Fruit fly (Drosophila melanogaster) whole organism, embryonic: ENCODE measurements around the gene CG4537.

ENCODE experiments used
- B-H1 ChIP-seq: fragments of 200-800 bp; sonication (Bioruptor generic); IDR thresholded peaks from 3 replicates; pipeline ENCODE4 v1.3.6; 2022; ENCODE audit warnings: missing biosample characterization, missing genetic modification characterization
- B-H2 ChIP-seq: fragments of 200-800 bp; sonication (Bioruptor generic); optimal IDR thresholded peaks from 2 replicates; lab custom pipeline; 2018; ENCODE audit warnings: missing biosample characterization, mild to moderate bottlenecking, missing genetic modification characterization
- BEAF-32 ChIP-seq: fragments of 200-800 bp; sonication (Bioruptor generic); optimal IDR thresholded peaks from 3 replicates; lab custom pipeline; 2017; ENCODE audit warnings: missing biosample characterization, missing genetic modification characterization, mild to moderate bottlenecking, moderate library complexity, missing genetic modification reagents
- C15 ChIP-seq: fragments of 200-800 bp; sonication (Bioruptor generic); IDR thresholded peaks from 3 replicates; pipeline ENCODE4 v1.3.6; 2022; ENCODE audit warnings: missing biosample characterization, missing genetic modification characterization
- CG10462 ChIP-seq: fragments of 200-800 bp; sonication (Bioruptor generic); optimal IDR thresholded peaks from 2 replicates; lab custom pipeline; 2016; ENCODE audit warnings: missing biosample characterization, missing genetic modification characterization
- CG11085 ChIP-seq: fragments of 200-800 bp; sonication (Bioruptor generic); IDR thresholded peaks from 2 replicates; pipeline ENCODE4 v1.3.6; 2022; ENCODE audit warnings: missing biosample characterization, missing genetic modification characterization
- CG11398 ChIP-seq: fragments of 200-800 bp; sonication (Bioruptor generic); optimal IDR thresholded peaks from 2 replicates; lab custom pipeline; 2016; ENCODE audit warnings: missing biosample characterization, missing genetic modification characterization
- CG11696 ChIP-seq: fragments of 200-800 bp; sonication (Bioruptor generic); IDR thresholded peaks from 2 replicates; pipeline ENCODE4 v1.3.6; 2022; ENCODE audit warnings: missing biosample characterization, missing genetic modification characterization
- CG1233 ChIP-seq: fragments of 200-800 bp; sonication (Bioruptor generic); optimal IDR thresholded peaks from 4 replicates; lab custom pipeline; 2018; ENCODE audit warnings: missing biosample characterization, mild to moderate bottlenecking, missing genetic modification characterization
- CG12942 ChIP-seq: fragments of 200-800 bp; sonication (Bioruptor generic); optimal IDR thresholded peaks from 3 replicates; lab custom pipeline; 2016; ENCODE audit warnings: missing biosample characterization, missing genetic modification characterization
- CG14441 ChIP-seq: fragments of 200-800 bp; sonication (Bioruptor generic); IDR thresholded peaks from 2 replicates; pipeline ENCODE4 v1.3.6; 2022; ENCODE audit warnings: missing biosample characterization, missing genetic modification characterization
- CG16815 ChIP-seq: fragments of 200-800 bp; sonication (Bioruptor generic); optimal IDR thresholded peaks from 3 replicates; lab custom pipeline; 2017; ENCODE audit warnings: missing biosample characterization, mild to moderate bottlenecking, missing genetic modification characterization
- CG2202 ChIP-seq: fragments of 200-800 bp; sonication (Bioruptor generic); optimal IDR thresholded peaks from 2 replicates; lab custom pipeline; 2018; ENCODE audit warnings: missing biosample characterization, mild to moderate bottlenecking, missing genetic modification characterization
- CG2889 ChIP-seq: fragments of 200-800 bp; sonication (Bioruptor generic); IDR thresholded peaks from 3 replicates; pipeline ENCODE4 v1.3.6; 2022; ENCODE audit warnings: missing biosample characterization, missing genetic modification characterization
- CG31441 ChIP-seq: fragments of 200-800 bp; sonication (Bioruptor generic); IDR thresholded peaks from 2 replicates; pipeline ENCODE4 v1.3.6; 2022; ENCODE audit warnings: missing biosample characterization, missing genetic modification characterization
- CG32532 ChIP-seq: fragments of 200-800 bp; sonication (Bioruptor generic); IDR thresholded peaks from 2 replicates; pipeline ENCODE4 v1.3.6; 2022; ENCODE audit warnings: missing biosample characterization, missing genetic modification characterization
- CG33557 ChIP-seq: fragments of 200-800 bp; sonication (Bioruptor generic); optimal IDR thresholded peaks from 2 replicates; lab custom pipeline; 2019; ENCODE audit warnings: missing biosample characterization, mild to moderate bottlenecking, missing genetic modification characterization, moderate library complexity
- CG4424 ChIP-seq: fragments of 200-800 bp; sonication (Bioruptor generic); optimal IDR thresholded peaks from 3 replicates; lab custom pipeline; 2016; ENCODE audit warnings: missing biosample characterization, missing genetic modification characterization
- CG8290 ChIP-seq, 3 experiments: fragments of 200-800 bp; sonication (Bioruptor generic); optimal IDR thresholded peaks; 2 replicates each; lab custom pipeline; 2016 to 2019; ENCODE audit warnings: missing biosample characterization in 3 of 3, missing genetic modification characterization in 3 of 3, mild to moderate bottlenecking in 2 of 3, moderate library complexity in 1 of 3
- CG8765 ChIP-seq: fragments of 200-800 bp; sonication (Bioruptor generic); IDR thresholded peaks from 2 replicates; pipeline ENCODE4 v1.3.6; 2022; ENCODE audit warnings: missing biosample characterization, missing genetic modification characterization
- D ChIP-seq, 2 experiments: fragments of 200-800 bp in 1 of 2; fragments of >200 bp in 1 of 2; sonication (Bioruptor generic) in 1 of 2; optimal IDR thresholded peaks; 2 replicates in 1 of 2; 3 replicates in 1 of 2; lab custom pipeline; 2017; ENCODE audit warnings: mild to moderate bottlenecking in 1 of 2, missing biosample characterization in 1 of 2, missing genetic modification characterization in 1 of 2, missing genetic modification reagents in 1 of 2
- Ets65A ChIP-seq: fragments of 200-800 bp; sonication (Bioruptor generic); peaks from one replicate; lab custom pipeline; 2016; ENCODE audit warnings: missing biosample characterization, missing genetic modification characterization
- H15 ChIP-seq: fragments of 200-800 bp; sonication (Bioruptor generic); IDR thresholded peaks from 3 replicates; pipeline ENCODE4 v1.3.6; 2022; ENCODE audit warnings: missing biosample characterization, missing genetic modification characterization
- Hmr ChIP-seq: fragments of 200-800 bp; sonication (Bioruptor generic); optimal IDR thresholded peaks from 3 replicates; lab custom pipeline; 2017; ENCODE audit warnings: mild to moderate bottlenecking, missing biosample characterization, missing genetic modification reagents, missing genetic modification characterization
- Hr3 ChIP-seq: fragments of 200-800 bp; sonication (Bioruptor generic); optimal IDR thresholded peaks from 3 replicates; lab custom pipeline; 2016; ENCODE audit warnings: missing biosample characterization, missing genetic modification characterization
- Mes4 ChIP-seq: fragments of 200-800 bp; sonication (Bioruptor generic); optimal IDR thresholded peaks from 2 replicates; lab custom pipeline; 2016; ENCODE audit warnings: missing biosample characterization, missing genetic modification characterization
- Side ChIP-seq: fragments of 200-800 bp; sonication (Bioruptor generic); optimal IDR thresholded peaks from 2 replicates; lab custom pipeline; 2016; ENCODE audit warnings: missing biosample characterization, missing genetic modification characterization
- Sox100B ChIP-seq: fragments of 200-800 bp; sonication (Bioruptor generic); optimal IDR thresholded peaks from 3 replicates; lab custom pipeline; 2018; ENCODE audit warnings: missing biosample characterization, mild to moderate bottlenecking, missing genetic modification characterization
- ase ChIP-seq: fragments of 200-800 bp; sonication (Bioruptor generic); IDR thresholded peaks from 3 replicates; pipeline ENCODE4 v1.3.6; 2022; ENCODE audit warnings: missing biosample characterization, missing genetic modification characterization
- ato ChIP-seq: fragments of 200-800 bp; sonication (Bioruptor generic); IDR thresholded peaks from 2 replicates; pipeline ENCODE4 v1.3.6; 2022; ENCODE audit warnings: missing biosample characterization, missing genetic modification characterization; ENCODE audit not compliant: partially characterized antibody
- br ChIP-seq: fragments of >200 bp; optimal IDR thresholded peaks from 2 replicates; lab custom pipeline; 2017
- cad ChIP-seq: fragments of >200 bp; optimal IDR thresholded peaks from 2 replicates; lab custom pipeline; 2017; ENCODE audit warnings: missing biosample characterization, missing genetic modification characterization
- corto ChIP-seq: fragments of 200-800 bp; sonication (Bioruptor generic); optimal IDR thresholded peaks from 2 replicates; lab custom pipeline; 2016; ENCODE audit warnings: missing biosample characterization, mild to moderate bottlenecking, missing genetic modification characterization, moderate library complexity
- disco-r ChIP-seq: fragments of 200-800 bp; sonication (Bioruptor generic); optimal IDR thresholded peaks from 2 replicates; lab custom pipeline; 2016; ENCODE audit warnings: missing biosample characterization, missing genetic modification characterization
- dm ChIP-seq: fragments of 200-800 bp; sonication (Bioruptor generic); optimal IDR thresholded peaks from 3 replicates; lab custom pipeline; 2016; ENCODE audit warnings: missing biosample characterization, missing genetic modification characterization
- en ChIP-seq: fragments of 200-800 bp; sonication (Bioruptor generic); optimal IDR thresholded peaks from 2 replicates; lab custom pipeline; 2016; ENCODE audit warnings: missing biosample characterization, missing genetic modification characterization
- eve ChIP-seq, 2 experiments: fragments of >200 bp; optimal IDR thresholded peaks; 2 replicates each; lab custom pipeline; 2017; ENCODE audit warnings: missing biosample characterization in 2 of 2, missing genetic modification characterization in 2 of 2
- eyg ChIP-seq: fragments of 200-800 bp; sonication (Bioruptor generic); optimal IDR thresholded peaks from 3 replicates; lab custom pipeline; 2016; ENCODE audit warnings: missing biosample characterization, missing genetic modification characterization
- fd102C ChIP-seq: fragments of 200-800 bp; sonication (Bioruptor generic); optimal IDR thresholded peaks from 2 replicates; lab custom pipeline; 2018; ENCODE audit warnings: missing biosample characterization, mild to moderate bottlenecking, missing genetic modification characterization, moderate library complexity
- gce ChIP-seq: fragments of 200-800 bp; sonication (Bioruptor generic); IDR thresholded peaks from 3 replicates; pipeline ENCODE4 v1.3.6; 2022; ENCODE audit warnings: missing biosample characterization, missing genetic modification characterization
- h ChIP-seq: fragments of >200 bp; optimal IDR thresholded peaks from 2 replicates; lab custom pipeline; 2017
- nau ChIP-seq: fragments of 200-800 bp; sonication (Bioruptor generic); optimal IDR thresholded peaks from 3 replicates; lab custom pipeline; 2017; ENCODE audit warnings: missing biosample characterization, mild to moderate bottlenecking, missing genetic modification characterization, missing genetic modification reagents
- nerfin-2 ChIP-seq: fragments of 200-800 bp; sonication (Bioruptor generic); IDR thresholded peaks from 2 replicates; pipeline ENCODE4 v1.3.6; 2022; ENCODE audit warnings: missing biosample characterization, missing genetic modification characterization; ENCODE audit not compliant: partially characterized antibody
- otp ChIP-seq: fragments of 200-800 bp; sonication (Bioruptor generic); IDR thresholded peaks from 3 replicates; pipeline ENCODE4, ENCODE4 v1.3.6; 2022; ENCODE audit warnings: missing biosample characterization, missing genetic modification characterization
- prd ChIP-seq, 3 experiments: fragments of >200 bp in 2 of 3; fragments of 200-800 bp in 1 of 3; sonication (Bioruptor generic) in 1 of 3; optimal IDR thresholded peaks in 2 of 3; IDR thresholded peaks in 1 of 3; 2 replicates in 2 of 3; 3 replicates in 1 of 3; pipeline versions ENCODE4 v1.3.6 to Lab custom; 2017 to 2022; ENCODE audit warnings: missing biosample characterization in 1 of 3, missing genetic modification characterization in 1 of 3
- pros ChIP-seq: fragments of 200-800 bp; sonication (Bioruptor generic); optimal IDR thresholded peaks from 3 replicates; lab custom pipeline; 2019; ENCODE audit warnings: missing biosample characterization, mild to moderate bottlenecking, missing genetic modification characterization, moderate library complexity
- sd ChIP-seq: fragments of 200-800 bp; sonication (Bioruptor generic); optimal IDR thresholded peaks from 3 replicates; lab custom pipeline; 2018; ENCODE audit warnings: missing biosample characterization, mild to moderate bottlenecking, missing genetic modification characterization, moderate library complexity
- sima ChIP-seq: fragments of 200-800 bp; sonication (Bioruptor generic); optimal IDR thresholded peaks from 2 replicates; lab custom pipeline; 2016; ENCODE audit warnings: missing biosample characterization, missing genetic modification characterization
- tin ChIP-seq: fragments of 200-800 bp; sonication (Bioruptor generic); optimal IDR thresholded peaks from 3 replicates; lab custom pipeline; 2016; ENCODE audit warnings: missing biosample characterization, missing genetic modification characterization
- unc-4 ChIP-seq: fragments of 200-800 bp; sonication (Bioruptor generic); IDR thresholded peaks from 2 replicates; pipeline ENCODE4 v1.3.6; 2022; ENCODE audit warnings: missing biosample characterization, missing genetic modification characterization; ENCODE audit not compliant: partially characterized antibody
- zen2 ChIP-seq: fragments of 200-800 bp; sonication (Bioruptor generic); IDR thresholded peaks from 3 replicates; pipeline ENCODE4 v1.3.6; 2022; ENCODE audit warnings: missing biosample characterization, missing genetic modification characterization; ENCODE audit not compliant: partially characterized antibody

CG4537 gene

DNA sequence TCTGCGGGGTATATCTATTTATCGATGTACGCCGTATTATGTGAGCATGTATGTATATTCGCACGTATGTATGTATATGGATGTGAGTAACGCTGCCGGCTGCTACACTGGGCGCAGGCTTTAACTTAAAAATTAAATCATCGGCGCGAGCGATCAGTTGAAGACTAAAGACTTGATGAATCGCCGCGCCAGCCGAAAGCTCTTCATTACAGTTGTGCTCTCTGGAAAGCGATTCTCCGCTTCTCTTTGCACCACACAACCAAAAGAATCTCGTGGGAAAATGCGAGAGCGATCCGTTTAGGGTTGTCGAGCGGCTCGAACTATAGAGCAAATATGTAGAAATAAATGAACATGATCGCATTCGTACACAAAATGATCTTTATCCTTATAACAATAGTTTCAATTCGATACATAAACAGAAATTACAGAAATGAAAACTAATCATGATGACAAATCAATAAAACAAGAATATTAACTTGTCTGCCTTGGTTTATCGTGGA is 17.8 kb downstream of the CG4537 start, which contains the start of gene CG13124 (continued):
- TF ChIP-seq fd102C (GFP tag; lab: Kevin White, UChicago) = no peak
- TF ChIP-seq Ets65A (GFP tag; lab: Kevin White, UChicago) = no peak
- TF ChIP-seq sd (tag; lab: Kevin White, UChicago) = no peak
- TF ChIP-seq Sox100B = no peak
- TF ChIP-seq prd (optimal IDR thresholded peaks at IDR 0.05; lab: Kevin White, UChicago) = no peak
- TF ChIP-seq prd (GFP tag; IDR thresholded peaks at IDR 0.05; lab: Robert Waterston, UW) = no peak
- TF ChIP-seq pros (GFP tag; lab: Kevin White, UChicago) = no peak
- no peak for TF ChIP-seq CG12942 (GFP tag; lab: Kevin White, UChicago)
- no peak for TF ChIP-seq BEAF-32 (GFP tag; lab: Kevin White, UChicago)
- no peak for TF ChIP-seq CG10462
- TF ChIP-seq CG8765 (GFP tag; lab: Robert Waterston, UW) = no peak
- TF ChIP-seq CG4424 (GFP tag; lab: Kevin White, UChicago) = no peak
- no peak for TF ChIP-seq zen2
- no peak for TF ChIP-seq CG11696
- TF ChIP-seq CG31441 (GFP tag; lab: Robert Waterston, UW) = no peak
- no peak for TF ChIP-seq CG11398
- no peak for TF ChIP-seq ato (GFP tag; lab: Robert Waterston, UW)
- no peak for TF ChIP-seq Hr3
- TF ChIP-seq CG1233 = no peak
- no peak for TF ChIP-seq otp (GFP tag; lab: Robert Waterston, UW)
- TF ChIP-seq nau (GFP tag; lab: Kevin White, UChicago) = no peak
- TF ChIP-seq D (optimal IDR thresholded peaks at IDR 0.05; lab: Kevin White, UChicago) = no peak
- no peak for TF ChIP-seq D (GFP tag; optimal IDR thresholded peaks at IDR 0.05; lab: Kevin White, UChicago)
- no peak for TF ChIP-seq Side (GFP tag; lab: Kevin White, UChicago)
- TF ChIP-seq en (GFP tag; lab: Kevin White, UChicago) = no peak
- TF ChIP-seq H15 (GFP tag; lab: Robert Waterston, UW) = no peak
- no peak for TF ChIP-seq CG14441 (GFP tag; lab: Robert Waterston, UW)
- TF ChIP-seq C15 (GFP tag; lab: Robert Waterston, UW) = no peak
- no peak for TF ChIP-seq eyg (GFP tag; lab: Kevin White, UChicago)
- peak; percentile 17 for TF ChIP-seq B-H2 (GFP tag; lab: Kevin White, UChicago)
- no peak for TF ChIP-seq B-H1
- TF ChIP-seq CG33557 (GFP tag; lab: Kevin White, UChicago) = no peak
- TF ChIP-seq CG2889 (GFP tag; lab: Robert Waterston, UW) = no peak
- no peak for TF ChIP-seq CG11085 (GFP tag; lab: Robert Waterston, UW)
- TF ChIP-seq sima (GFP tag; lab: Kevin White, UChicago) = no peak
- TF ChIP-seq disco-r (GFP tag; lab: Kevin White, UChicago) = no peak
- TF ChIP-seq gce (GFP tag; lab: Robert Waterston, UW) = no peak
- no peak for TF ChIP-seq CG16815
- peak; percentile 55 for TF ChIP-seq Hmr (GFP tag; lab: Kevin White, UChicago)
- no peak for TF ChIP-seq h (lab: Kevin White, UChicago)
- TF ChIP-seq cad (GFP tag; lab: Kevin White, UChicago) = no peak
- no peak for TF ChIP-seq tin (GFP tag; lab: Kevin White, UChicago)
- TF ChIP-seq unc-4 (GFP tag; lab: Robert Waterston, UW) = 0 out of 2 replicates have a peak, but pooled peaks have one; percentile 29
- TF ChIP-seq nerfin-2 = no peak
- no peak for TF ChIP-seq corto
- TF ChIP-seq eve (GFP tag; optimal IDR thresholded peaks at IDR 0.05; lab: Kevin White, UChicago) = no peak
- TF ChIP-seq CG32532 (GFP tag; lab: Robert Waterston, UW) = peak; percentile 73; the same call in 1 of the 2 replicates
- no peak for TF ChIP-seq CG8290 (GFP tag; optimal IDR thresholded peaks at IDR 0.05; lab: Kevin White, UChicago)
- TF ChIP-seq CG8290 (tag; optimal IDR thresholded peaks at IDR 0.05; lab: Kevin White, UChicago) = peak in 1 of 2 experiments; percentile 46
- TF ChIP-seq Mes4 (GFP tag; lab: Kevin White, UChicago) = no peak
- no peak for TF ChIP-seq ase
- TF ChIP-seq dm (GFP tag; lab: Kevin White, UChicago) = no peak
- TF ChIP-seq br (lab: Kevin White, UChicago) = no peak
- no peak for TF ChIP-seq CG2202
